Worm (Caenorhabditis elegans) whole organism, L4 larva: Measurements from ENCODE around the gene zig-13.

Experiments used
- ceh-28 ChIP-seq: fragments of 150-350 bp; optimal IDR thresholded peaks from 2 replicates; lab custom pipeline; 2014; ENCODE audit warnings: missing biosample characterization, missing genetic modification reagents, missing genetic modification characterization
- ceh-82 ChIP-seq: sonication (generic microtip); optimal IDR thresholded peaks from 2 replicates; lab custom pipeline; 2017; ENCODE audit warnings: missing biosample characterization, missing genetic modification characterization
- dmd-8 ChIP-seq: fragments of 200-800 bp; sonication (Bioruptor generic); IDR thresholded peaks from 2 replicates; pipeline ENCODE4 v1.3.6; 2022; ENCODE audit warnings: missing genetic modification characterization, missing compliant biosample characterization
- mep-1 ChIP-seq: fragments of 150-350 bp; sonication (generic microtip); optimal IDR thresholded peaks from 3 replicates; lab custom pipeline; 2014; ENCODE audit warnings: missing biosample characterization, missing genetic modification characterization
- php-3 ChIP-seq: fragments of 200-800 bp; sonication (Bioruptor generic); IDR thresholded peaks from 2 replicates; pipeline ENCODE4 v1.3.6; 2022; ENCODE audit warnings: missing genetic modification reagents, missing genetic modification characterization, missing compliant biosample characterization
- saeg-2 ChIP-seq: fragments of 200-800 bp; sonication (Bioruptor generic); IDR thresholded peaks from 2 replicates; pipeline ENCODE4 v1.3.6; 2022; ENCODE audit warnings: missing genetic modification reagents, missing genetic modification characterization, missing compliant biosample characterization

DNA sequence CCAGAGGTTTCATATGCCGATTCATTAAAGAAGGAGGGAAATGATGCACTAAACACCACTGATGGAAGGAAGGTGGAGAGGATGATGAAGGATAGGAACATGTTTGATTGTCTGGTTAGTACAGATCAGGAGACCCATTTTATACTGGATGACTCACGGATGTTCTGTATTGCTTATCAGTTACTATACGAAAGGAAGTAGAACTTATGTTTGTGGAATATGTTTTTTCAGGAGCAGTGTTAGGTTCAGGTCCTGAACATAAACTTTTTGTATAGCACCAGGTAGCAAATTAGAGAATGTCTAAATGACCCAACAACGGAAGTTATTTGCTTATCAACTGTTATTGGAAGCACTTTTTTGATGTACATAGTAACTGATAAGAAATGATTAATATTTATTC is 19.2 kb upstream of the zig-13 start, which contains the start of gene clec-148:
- no peak for TF ChIP-seq mep-1 (tag; lab: Kevin White, UChicago)
- TF ChIP-seq ceh-82, result no peak
- no peak for TF ChIP-seq dmd-8 (GFP tag; lab: Robert Waterston, UW)
- TF ChIP-seq ceh-28 (tag; lab: Kevin White, UChicago), result no peak
- no peak for TF ChIP-seq php-3 (GFP tag; lab: Robert Waterston, UW)
- TF ChIP-seq saeg-2, result no peak
